Fruit fly (Drosophila melanogaster): ENCODE data around the gene CG10600.

DNA sequence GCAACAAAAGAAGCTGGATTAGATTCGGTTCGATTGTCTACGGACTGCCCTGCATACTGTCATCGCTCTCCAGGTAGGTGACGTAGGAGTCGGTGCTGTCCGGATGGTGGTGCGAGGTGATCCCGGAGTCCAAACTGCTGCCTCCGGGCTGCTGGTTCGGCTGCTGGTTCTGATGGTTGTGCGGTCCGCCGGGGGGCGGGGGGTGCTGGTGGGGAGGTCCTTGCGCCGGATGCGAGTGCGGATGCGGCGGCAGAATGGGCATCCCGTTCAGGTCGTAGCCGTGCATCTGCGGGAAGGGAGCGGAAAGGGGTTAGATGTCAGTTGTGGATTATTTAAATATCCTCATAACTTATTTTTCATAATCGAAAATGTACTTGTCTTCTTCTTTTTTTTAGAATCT is 21.4 kb upstream of the CG10600 start:
- TF ChIP-seq Dll (optimal IDR thresholded peaks at IDR 0.05) (no peak), CG8478 (optimal IDR thresholded peaks at IDR 0.05) (no peak), usp (GFP tag; optimal IDR thresholded peaks at IDR 0.05) (no peak)
